Fruit fly (Drosophila melanogaster) whole organism, adult: Measurements from ENCODE around the gene CG15196.

Experiments
- CG14711 ChIP-seq: fragments of 200-800 bp; sonication (Bioruptor generic); optimal IDR thresholded peaks from 2 replicates; lab custom pipeline; 2018; ENCODE audit warnings: missing biosample characterization, mild to moderate bottlenecking, missing genetic modification characterization, moderate library complexity
- CG5204 ChIP-seq: fragments of 200-800 bp; sonication (Bioruptor generic); optimal IDR thresholded peaks from 2 replicates; lab custom pipeline; 2016; ENCODE audit warnings: missing biosample characterization, missing genetic modification characterization
- kay ChIP-seq: fragments of 200-800 bp; sonication (Bioruptor generic); peaks from one replicate; lab custom pipeline; 2016; ENCODE audit warnings: missing biosample characterization, missing genetic modification characterization, borderline replicate concordance
- toe ChIP-seq: fragments of 200-800 bp; sonication (Bioruptor generic); optimal IDR thresholded peaks from 2 replicates; lab custom pipeline; 2016; ENCODE audit warnings: missing biosample characterization, missing genetic modification characterization

- TF ChIP-seq kay (GFP tag; lab: Kevin White, UChicago) (no peak), toe (GFP tag; lab: Kevin White, UChicago) (peak; percentile 50), CG5204 (peak; percentile 75), CG14711 (tag; lab: Kevin White, UChicago) (peak; percentile 75)
Measured at dm6 chrX:11449476-11450119, 39.9 kb downstream of the CG15196 start.
